Worm (Caenorhabditis elegans) whole organism, early embryonic: ENCODE data around the gene Y54G2A.41.

Source experiments
- F13C5.2 ChIP-seq: sonication (generic microtip); optimal IDR thresholded peaks from 2 replicates; lab custom pipeline; 2017; ENCODE audit warnings: mild to moderate bottlenecking, missing genetic modification characterization, inconsistent platforms, missing compliant biosample characterization
- aly-1 ChIP-seq: sonication (generic microtip); optimal IDR thresholded peaks from 2 replicates; lab custom pipeline; 2016; ENCODE audit warnings: missing genetic modification characterization, missing compliant biosample characterization
- ama-1 ChIP-seq: fragments of 150-350 bp; optimal IDR thresholded peaks from 2 replicates; lab custom pipeline; 2014
- ceh-13 ChIP-seq: fragments of 200-800 bp; sonication (Bioruptor generic); optimal IDR thresholded peaks from 2 replicates; lab custom pipeline; 2018; ENCODE audit warnings: mild to moderate bottlenecking, missing genetic modification characterization, missing compliant biosample characterization
- ceh-36 ChIP-seq: sonication (generic microtip); optimal IDR thresholded peaks from 2 replicates; lab custom pipeline; 2016; ENCODE audit warnings: missing genetic modification characterization, inconsistent platforms, missing compliant biosample characterization
- ets-7 ChIP-seq: sonication (generic microtip); optimal IDR thresholded peaks from 2 replicates; lab custom pipeline; 2016; ENCODE audit warnings: missing genotype, missing genetic modification characterization, missing compliant biosample characterization
- hmbx-1 ChIP-seq: sonication (generic microtip); optimal IDR thresholded peaks from 2 replicates; lab custom pipeline; 2016; ENCODE audit warnings: mild to moderate bottlenecking, missing genetic modification characterization, missing compliant biosample characterization
- hmg-4 ChIP-seq: fragments of 200-800 bp; sonication (Bioruptor generic); optimal IDR thresholded peaks from 2 replicates; lab custom pipeline; 2018; ENCODE audit warnings: mild to moderate bottlenecking, missing genetic modification characterization, missing compliant biosample characterization
- hnd-1 ChIP-seq: sonication (generic microtip); optimal IDR thresholded peaks from 2 replicates; lab custom pipeline; 2016; ENCODE audit warnings: missing genetic modification characterization, missing compliant biosample characterization
- pes-1 ChIP-seq: fragments of 200-800 bp; sonication (Bioruptor generic); IDR thresholded peaks from 2 replicates; pipeline ENCODE4 v1.3.6; 2022; ENCODE audit warnings: missing genetic modification reagents, missing genetic modification characterization, missing compliant biosample characterization
- scrt-1 ChIP-seq: fragments of 200-800 bp; sonication (Bioruptor generic); IDR thresholded peaks from 2 replicates; pipeline ENCODE4 v1.3.6; 2022; ENCODE audit warnings: missing genetic modification characterization, missing compliant biosample characterization
- sea-1 ChIP-seq: fragments of 200-800 bp; sonication (Bioruptor generic); conservative IDR thresholded peaks from 2 replicates; pipeline ENCODE4 v1.3.6; 2022; ENCODE audit warnings: missing genetic modification characterization, missing compliant biosample characterization
- tbx-11 ChIP-seq: fragments of 200-800 bp; sonication (Bioruptor generic); IDR thresholded peaks from 2 replicates; pipeline ENCODE4 v1.3.6; 2022; ENCODE audit warnings: missing genetic modification characterization, missing compliant biosample characterization
- tbx-37 ChIP-seq: fragments of 200-800 bp; sonication (Bioruptor generic); conservative IDR thresholded peaks from 2 replicates; pipeline ENCODE4 v1.3.6; 2022; ENCODE audit warnings: missing genetic modification reagents, missing genetic modification characterization, missing compliant biosample characterization

- no peak for TF ChIP-seq hmbx-1
- TF ChIP-seq ceh-36, result no peak
- no peak for TF ChIP-seq tbx-11 (GFP tag; lab: Robert Waterston, UW)
- no peak for TF ChIP-seq aly-1 (tag; lab: Kevin White, UChicago)
- no peak for TF ChIP-seq ama-1 (lab: Kevin White, UChicago)
- TF ChIP-seq F13C5.2 (tag; lab: Kevin White, UChicago), result no peak
- TF ChIP-seq hmg-4 (GFP tag; lab: Kevin White, UChicago), result no peak
- no peak for TF ChIP-seq pes-1
- TF ChIP-seq scrt-1 (GFP tag; lab: Robert Waterston, UW), result no peak
- no peak for TF ChIP-seq ceh-13 (GFP tag; lab: Kevin White, UChicago)
- TF ChIP-seq sea-1, result no peak
- TF ChIP-seq hnd-1 (tag; lab: Kevin White, UChicago), result no peak
- no peak for TF ChIP-seq tbx-37
- no peak for TF ChIP-seq ets-7 (tag; lab: Kevin White, UChicago)
These were observed 18.4 kb downstream of the Y54G2A.41 start for ce11 chrIV:2770067-2770466.
